Worm (Caenorhabditis elegans) whole organism, L3 larva: ENCODE measurements around the gene Y61B8B.3.

Source experiments
- ama-1 ChIP-seq: fragments of 150-350 bp; optimal IDR thresholded peaks from 2 replicates; lab custom pipeline; 2018
- daf-12 ChIP-seq: fragments of 150-350 bp; optimal IDR thresholded peaks from 2 replicates; lab custom pipeline; 2014; ENCODE audit warnings: missing biosample characterization, missing genetic modification reagents, missing genetic modification characterization
- egl-27 ChIP-seq: sonication (generic microtip); optimal IDR thresholded peaks from 4 replicates; lab custom pipeline; 2017; ENCODE audit warnings: missing biosample characterization, missing genetic modification reagents, missing genetic modification characterization
- fkh-10 ChIP-seq: sonication (generic microtip); optimal IDR thresholded peaks from 2 replicates; lab custom pipeline; 2017; ENCODE audit warnings: missing biosample characterization, missing genetic modification reagents, missing genetic modification characterization
- mdl-1 ChIP-seq: fragments of 150-350 bp; optimal IDR thresholded peaks from 2 replicates; lab custom pipeline; 2014; ENCODE audit warnings: missing biosample characterization, missing genetic modification characterization
- nhr-25 ChIP-seq: sonication (generic microtip); optimal IDR thresholded peaks from 2 replicates; lab custom pipeline; 2017; ENCODE audit warnings: missing biosample characterization, missing genetic modification characterization
- nhr-67 ChIP-seq: fragments of 150-350 bp; optimal IDR thresholded peaks from 2 replicates; lab custom pipeline; 2014; ENCODE audit warnings: missing biosample characterization, missing genetic modification characterization
- nhr-76 ChIP-seq: fragments of 150-350 bp; sonication (generic microtip); optimal IDR thresholded peaks from 5 replicates; lab custom pipeline; 2014; ENCODE audit warnings: missing biosample characterization, missing genetic modification characterization
- snpc-4 ChIP-seq: fragments of 150-350 bp; optimal IDR thresholded peaks from 2 replicates; lab custom pipeline; 2014; ENCODE audit warnings: missing biosample characterization, missing genetic modification characterization
- unc-62 ChIP-seq: fragments of 150-350 bp; sonication (generic microtip); optimal IDR thresholded peaks from 4 replicates; lab custom pipeline; 2014; ENCODE audit warnings: missing biosample characterization, missing genetic modification reagents, missing genetic modification characterization
- ztf-11 ChIP-seq: fragments of 150-350 bp; optimal IDR thresholded peaks from 2 replicates; lab custom pipeline; 2014; ENCODE audit warnings: missing biosample characterization, missing genetic modification characterization

ce11 chrV:17284159-17284558, 28.1 kb downstream of the Y61B8B.3 start:
- TF ChIP-seq nhr-67 (tag; lab: Kevin White, UChicago), result no peak
- TF ChIP-seq snpc-4 (tag; lab: Kevin White, UChicago), result no peak
- no peak for TF ChIP-seq nhr-25
- TF ChIP-seq mdl-1 (tag; lab: Kevin White, UChicago), result no peak
- no peak for TF ChIP-seq daf-12
- no peak for TF ChIP-seq unc-62 (GFP tag; lab: Kevin White, UChicago)
- no peak for TF ChIP-seq nhr-76 (tag; lab: Kevin White, UChicago)
- no peak for TF ChIP-seq ama-1 (lab: Kevin White, UChicago)
- TF ChIP-seq fkh-10 (GFP tag; lab: Kevin White, UChicago), result no peak
- TF ChIP-seq egl-27 (tag; lab: Kevin White, UChicago), result no peak
- TF ChIP-seq ztf-11 (tag; lab: Kevin White, UChicago), result no peak
